Worm (Caenorhabditis elegans) whole organism, L3 larva: ENCODE results near the gene tsp-18.
"Not testable (repeated sequence)": the region's sequence is repeated elsewhere in the genome, so short reads cannot be mapped to it uniquely, and the experiment has no call there.

Experiments
- R02D3.7 ChIP-seq: fragments of 150-350 bp; optimal IDR thresholded peaks from 2 replicates; lab custom pipeline; 2014; ENCODE audit warnings: missing biosample characterization, missing genetic modification characterization
- aly-2 ChIP-seq: fragments of 150-350 bp; optimal IDR thresholded peaks from 2 replicates; lab custom pipeline; 2014; ENCODE audit warnings: missing biosample characterization, missing genetic modification characterization
- ama-1 ChIP-seq: fragments of 150-350 bp; optimal IDR thresholded peaks from 2 replicates; lab custom pipeline; 2018
- ceh-28 ChIP-seq: fragments of 150-350 bp; optimal IDR thresholded peaks from 2 replicates; lab custom pipeline; 2014; ENCODE audit warnings: missing biosample characterization, missing genetic modification reagents, missing genetic modification characterization
- ceh-82 ChIP-seq: fragments of 150-350 bp; optimal IDR thresholded peaks from 2 replicates; lab custom pipeline; 2014; ENCODE audit warnings: missing biosample characterization, missing genetic modification characterization
- daf-12 ChIP-seq: fragments of 150-350 bp; optimal IDR thresholded peaks from 2 replicates; lab custom pipeline; 2014; ENCODE audit warnings: missing biosample characterization, missing genetic modification reagents, missing genetic modification characterization
- egl-27 ChIP-seq: sonication (generic microtip); optimal IDR thresholded peaks from 4 replicates; lab custom pipeline; 2017; ENCODE audit warnings: missing biosample characterization, missing genetic modification reagents, missing genetic modification characterization
- elt-1 ChIP-seq: fragments of 150-350 bp; optimal IDR thresholded peaks from 2 replicates; lab custom pipeline; 2014; ENCODE audit warnings: missing biosample characterization, missing genetic modification characterization
- elt-2 ChIP-seq: sonication (generic microtip); optimal IDR thresholded peaks from 2 replicates; lab custom pipeline; 2016; ENCODE audit warnings: missing genetic modification reagents, mild to moderate bottlenecking, missing genetic modification characterization, missing compliant biosample characterization
- elt-3 ChIP-seq, 3 experiments: fragments of 150-350 bp in 1 of 3; sonication (generic microtip) in 2 of 3; optimal IDR thresholded peaks; 2 replicates in 2 of 3; 4 replicates in 1 of 3; lab custom pipeline; 2014 to 2017; ENCODE audit warnings: missing biosample characterization in 3 of 3, missing genetic modification characterization in 3 of 3
- eor-1 ChIP-seq, 2 experiments: fragments of 150-350 bp; optimal IDR thresholded peaks; 2 replicates each; lab custom pipeline; 2014 to 2018; ENCODE audit warnings: missing biosample characterization in 2 of 2, missing genetic modification characterization in 2 of 2
- fkh-10 ChIP-seq: sonication (generic microtip); optimal IDR thresholded peaks from 2 replicates; lab custom pipeline; 2017; ENCODE audit warnings: missing biosample characterization, missing genetic modification reagents, missing genetic modification characterization
- fos-1 ChIP-seq: fragments of 150-350 bp; optimal IDR thresholded peaks from 2 replicates; lab custom pipeline; 2014; ENCODE audit warnings: missing biosample characterization, missing genetic modification characterization
- hmg-11 ChIP-seq: sonication (generic microtip); optimal IDR thresholded peaks from 2 replicates; lab custom pipeline; 2016; ENCODE audit warnings: missing genetic modification characterization, missing compliant biosample characterization
- jun-1 ChIP-seq: fragments of 150-350 bp; optimal IDR thresholded peaks from 2 replicates; lab custom pipeline; 2014; ENCODE audit warnings: missing biosample characterization, missing genetic modification reagents, missing genetic modification characterization
- lin-39 ChIP-seq: fragments of 150-350 bp; optimal IDR thresholded peaks from 2 replicates; lab custom pipeline; 2018; ENCODE audit warnings: missing biosample characterization, missing genetic modification reagents, missing genetic modification characterization
- lsy-12 ChIP-seq: sonication (generic microtip); optimal IDR thresholded peaks from 2 replicates; lab custom pipeline; 2016; ENCODE audit warnings: mild to moderate bottlenecking, missing genetic modification characterization, missing compliant biosample characterization
- nfya-1 ChIP-seq: sonication (generic microtip); optimal IDR thresholded peaks from 2 replicates; lab custom pipeline; 2017; ENCODE audit warnings: missing genetic modification characterization, mild to moderate bottlenecking, missing compliant biosample characterization, antibody characterized with exemption, moderate library complexity; ENCODE audit not compliant: insufficient read depth
- nhr-11 ChIP-seq: fragments of 150-350 bp; optimal IDR thresholded peaks from 2 replicates; lab custom pipeline; 2014; ENCODE audit warnings: missing biosample characterization, missing genetic modification characterization
- nhr-23 ChIP-seq: fragments of 150-350 bp; optimal IDR thresholded peaks from 2 replicates; lab custom pipeline; 2014; ENCODE audit warnings: missing biosample characterization, missing genetic modification reagents, missing genetic modification characterization
- nhr-25 ChIP-seq: sonication (generic microtip); optimal IDR thresholded peaks from 2 replicates; lab custom pipeline; 2017; ENCODE audit warnings: missing biosample characterization, missing genetic modification characterization
- nhr-28 ChIP-seq: fragments of 150-350 bp; optimal IDR thresholded peaks from 2 replicates; lab custom pipeline; 2014; ENCODE audit warnings: missing biosample characterization, missing genetic modification characterization
- nhr-43 ChIP-seq: sonication (generic microtip); optimal IDR thresholded peaks from 2 replicates; lab custom pipeline; 2016; ENCODE audit warnings: mild to moderate bottlenecking, missing genetic modification characterization, missing compliant biosample characterization; ENCODE audit not compliant: poor library complexity, severe bottlenecking
- nhr-67 ChIP-seq: fragments of 150-350 bp; optimal IDR thresholded peaks from 2 replicates; lab custom pipeline; 2014; ENCODE audit warnings: missing biosample characterization, missing genetic modification characterization
- nhr-77 ChIP-seq: fragments of 150-350 bp; optimal IDR thresholded peaks from 2 replicates; lab custom pipeline; 2014; ENCODE audit warnings: missing biosample characterization, missing genetic modification characterization
- pha-4 ChIP-seq: fragments of 150-350 bp; optimal IDR thresholded peaks from 2 replicates; lab custom pipeline; 2014; ENCODE audit warnings: missing biosample characterization, missing genetic modification reagents, missing genetic modification characterization
- pqm-1 ChIP-seq: fragments of 150-350 bp; optimal IDR thresholded peaks from 2 replicates; lab custom pipeline; 2017; ENCODE audit warnings: missing biosample characterization, missing genetic modification characterization, inconsistent platforms
- skn-1 ChIP-seq: fragments of 150-350 bp; optimal IDR thresholded peaks from 2 replicates; lab custom pipeline; 2014; ENCODE audit warnings: missing biosample characterization, missing genetic modification characterization
- tbx-2 ChIP-seq: sonication (generic microtip); optimal IDR thresholded peaks from 2 replicates; lab custom pipeline; 2016; ENCODE audit warnings: mild to moderate bottlenecking, missing genetic modification characterization, missing compliant biosample characterization
- unc-62 ChIP-seq: fragments of 150-350 bp; sonication (generic microtip); optimal IDR thresholded peaks from 4 replicates; lab custom pipeline; 2014; ENCODE audit warnings: missing biosample characterization, missing genetic modification reagents, missing genetic modification characterization
- zag-1 ChIP-seq: fragments of 150-350 bp; optimal IDR thresholded peaks from 2 replicates; lab custom pipeline; 2014; ENCODE audit warnings: missing biosample characterization, missing genetic modification characterization

Gene tsp-18

ce11 chrII:5876053-5876452 is 28.3 kb upstream of the tsp-18 start, which contains the start of gene F55C12.6:
F55C12.6 (minus strand) TSS chrII:5876153.
- TF ChIP-seq ceh-82 (tag; lab: Kevin White, UChicago) = no peak
- TF ChIP-seq daf-12 = no peak
- TF ChIP-seq tbx-2 = no peak
- no peak for TF ChIP-seq jun-1 (tag; lab: Kevin White, UChicago)
- no peak for TF ChIP-seq nhr-67 (tag; lab: Kevin White, UChicago)
- TF ChIP-seq nhr-28 (tag; lab: Kevin White, UChicago) = no peak
- no peak for TF ChIP-seq lin-39
- TF ChIP-seq nhr-77 = no peak
- TF ChIP-seq elt-1 (tag; lab: Kevin White, UChicago) = no peak
- TF ChIP-seq egl-27 = no peak
- no peak for TF ChIP-seq nhr-11
- TF ChIP-seq R02D3.7 (tag; lab: Kevin White, UChicago) = no peak
- TF ChIP-seq fos-1 (tag; lab: Kevin White, UChicago) = no peak
- no peak for TF ChIP-seq skn-1 (tag; lab: Kevin White, UChicago)
- TF ChIP-seq lsy-12 = no peak
- no peak for TF ChIP-seq nhr-23 (tag; lab: Kevin White, UChicago)
- no peak for TF ChIP-seq nhr-25 (tag; lab: Kevin White, UChicago)
- no peak for TF ChIP-seq ama-1 (lab: Kevin White, UChicago)

ce11 chrII:5876511-5876910 is 27.8 kb upstream of the tsp-18 start, which contains the start of gene F55C12.2:
F55C12.2 (plus strand) TSS chrII:5876811.
- not testable (repeated sequence) for TF ChIP-seq R02D3.7 (tag; lab: Kevin White, UChicago); pha-4; nhr-77

- TF ChIP-seq ama-1 (lab: Kevin White, UChicago) = no peak
- TF ChIP-seq nhr-23 (tag; lab: Kevin White, UChicago) = peak; percentile 19
- TF ChIP-seq nhr-25 (tag; lab: Kevin White, UChicago) = peak; percentile 90
- no peak for TF ChIP-seq nfya-1 (tag; lab: Kevin White, UChicago)
Observed at ce11 chrII:5880677-5881076, 23.7 kb upstream of the tsp-18 start.

ce11 chrII:5884252-5884651 is 20.1 kb upstream of the tsp-18 start, which contains the start of gene rfip-1:
rfip-1 (plus strand) TSS chrII:5884552.
- TF ChIP-seq egl-27 = no peak
- TF ChIP-seq, all 47 proteins: peak for 0

- TF ChIP-seq pqm-1 (tag; lab: Kevin White, UChicago) (no peak), pha-4 (peak; percentile 17), elt-2 (tag; lab: Kevin White, UChicago) (peak; percentile 67), nhr-67 (tag; lab: Kevin White, UChicago) (no peak), elt-3 (tag; optimal IDR thresholded peaks at IDR 0.05; lab: Kevin White, UChicago) (peak in 1 of 3 experiments; percentile 53), unc-62 (GFP tag; lab: Kevin White, UChicago) (no peak), hmg-11 (tag; lab: Kevin White, UChicago) (no peak), aly-2 (tag; lab: Kevin White, UChicago) (no peak), egl-27 (no peak), nhr-28 (tag; lab: Kevin White, UChicago) (no peak), eor-1 (tag; optimal IDR thresholded peaks at IDR 0.05; lab: Kevin White, UChicago) (no peak), jun-1 (tag; lab: Kevin White, UChicago) (no peak), elt-1 (tag; lab: Kevin White, UChicago) (no peak), fkh-10 (no peak), zag-1 (tag; lab: Kevin White, UChicago) (no peak), nfya-1 (tag; lab: Kevin White, UChicago) (peak; percentile 56), nhr-43 (tag; lab: Kevin White, UChicago) (peak; percentile 77), lsy-12 (no peak), nhr-25 (tag; lab: Kevin White, UChicago) (peak; percentile 96), nhr-23 (tag; lab: Kevin White, UChicago) (peak; percentile 72), nhr-77 (no peak), ceh-28 (peak; percentile 60)
- TF ChIP-seq, all 47 proteins: peak for 8
Observed at ce11 chrII:5885966-5886621, 18.3 kb upstream of the tsp-18 start.
